Fruit fly (Drosophila melanogaster) whole organism, adult: Measurements from ENCODE around the gene slif.
A peak's percentile ranks its signal among the peaks of the same experiment; 100 is the strongest.

Source experiments
- CG11617 ChIP-seq: fragments of 200-800 bp; sonication (Bioruptor generic); optimal IDR thresholded peaks from 2 replicates; lab custom pipeline; 2017; ENCODE audit warnings: mild to moderate bottlenecking, missing biosample characterization, missing genetic modification reagents, missing genetic modification characterization
- CG12768 ChIP-seq: fragments of 200-800 bp; sonication (Bioruptor generic); optimal IDR thresholded peaks from 2 replicates; lab custom pipeline; 2017; ENCODE audit warnings: missing biosample characterization, missing genetic modification characterization, mild to moderate bottlenecking, moderate library complexity, missing genetic modification reagents
- CG14711 ChIP-seq: fragments of 200-800 bp; sonication (Bioruptor generic); optimal IDR thresholded peaks from 2 replicates; lab custom pipeline; 2018; ENCODE audit warnings: missing biosample characterization, mild to moderate bottlenecking, missing genetic modification characterization, moderate library complexity
- CG1620 ChIP-seq: fragments of 200-800 bp; sonication (Bioruptor generic); optimal IDR thresholded peaks from 2 replicates; lab custom pipeline; 2016; ENCODE audit warnings: missing biosample characterization, missing genetic modification characterization
- CG33017 ChIP-seq: fragments of 200-800 bp; sonication (Bioruptor generic); optimal IDR thresholded peaks from 2 replicates; lab custom pipeline; 2018; ENCODE audit warnings: missing biosample characterization, mild to moderate bottlenecking, missing genetic modification characterization, moderate library complexity
- CG5204 ChIP-seq: fragments of 200-800 bp; sonication (Bioruptor generic); optimal IDR thresholded peaks from 2 replicates; lab custom pipeline; 2016; ENCODE audit warnings: missing biosample characterization, missing genetic modification characterization
- CG7045 ChIP-seq: fragments of 200-800 bp; sonication (Bioruptor generic); optimal IDR thresholded peaks from 2 replicates; lab custom pipeline; 2017; ENCODE audit warnings: missing biosample characterization, mild to moderate bottlenecking, missing genetic modification characterization
- CG7101 ChIP-seq: fragments of 200-800 bp; sonication (Bioruptor generic); optimal IDR thresholded peaks from 2 replicates; lab custom pipeline; 2018; ENCODE audit warnings: missing biosample characterization, mild to moderate bottlenecking, missing genetic modification characterization, moderate library complexity
- Clk ChIP-seq: fragments of 200-800 bp; sonication (Bioruptor generic); optimal IDR thresholded peaks from 2 replicates; lab custom pipeline; 2017; ENCODE audit warnings: missing biosample characterization, missing genetic modification characterization
- Crg-1 ChIP-seq: fragments of 200-800 bp; sonication (Bioruptor generic); optimal IDR thresholded peaks from 2 replicates; lab custom pipeline; 2016; ENCODE audit warnings: missing biosample characterization, missing genetic modification characterization
- Hr96 ChIP-seq: fragments of 200-800 bp; sonication (Bioruptor generic); optimal IDR thresholded peaks from 2 replicates; lab custom pipeline; 2016; ENCODE audit warnings: missing biosample characterization, missing genetic modification characterization
- Mnt ChIP-seq: fragments of 200-800 bp; sonication (Bioruptor generic); optimal IDR thresholded peaks from 2 replicates; lab custom pipeline; 2016; ENCODE audit warnings: missing biosample characterization, mild to moderate bottlenecking, missing genetic modification characterization
- bab1 ChIP-seq: fragments of 200-800 bp; sonication (Bioruptor generic); optimal IDR thresholded peaks from 3 replicates; lab custom pipeline; 2019; ENCODE audit warnings: missing biosample characterization, mild to moderate bottlenecking, missing genetic modification characterization, moderate library complexity
- cic ChIP-seq: fragments of 200-800 bp; sonication (Bioruptor generic); optimal IDR thresholded peaks from 2 replicates; lab custom pipeline; 2017; ENCODE audit warnings: missing biosample characterization, mild to moderate bottlenecking, missing genetic modification characterization, moderate library complexity
- cnc ChIP-seq, 2 experiments: fragments of >200 bp; optimal IDR thresholded peaks; 2 replicates each; lab custom pipeline; 2017
- kay ChIP-seq: fragments of 200-800 bp; sonication (Bioruptor generic); peaks from one replicate; lab custom pipeline; 2016; ENCODE audit warnings: missing biosample characterization, missing genetic modification characterization, borderline replicate concordance
- ovo ChIP-seq: fragments of 200-800 bp; sonication (Bioruptor generic); optimal IDR thresholded peaks from 2 replicates; lab custom pipeline; 2016; ENCODE audit warnings: missing biosample characterization, missing genetic modification characterization
- pad ChIP-seq: fragments of 200-800 bp; sonication (Bioruptor generic); optimal IDR thresholded peaks from 3 replicates; lab custom pipeline; 2017; ENCODE audit warnings: missing biosample characterization, missing genetic modification characterization, mild to moderate bottlenecking, moderate library complexity, missing genetic modification reagents
- tj ChIP-seq: fragments of 200-800 bp; sonication (Bioruptor generic); optimal IDR thresholded peaks from 3 replicates; lab custom pipeline; 2017; ENCODE audit warnings: missing biosample characterization, mild to moderate bottlenecking, missing genetic modification characterization, moderate library complexity
- toe ChIP-seq: fragments of 200-800 bp; sonication (Bioruptor generic); optimal IDR thresholded peaks from 2 replicates; lab custom pipeline; 2016; ENCODE audit warnings: missing biosample characterization, missing genetic modification characterization

Gene slif

dm6 chr3L:22839726-22840228 is 41.1 kb upstream of the slif start:
- TF ChIP-seq kay (GFP tag; lab: Kevin White, UChicago), result no peak
- TF ChIP-seq pad, result peak; percentile 18
- TF ChIP-seq toe, result no peak
- TF ChIP-seq CG7045, result peak; percentile 11
- no peak for TF ChIP-seq CG14711
- no peak for TF ChIP-seq Crg-1 (GFP tag; lab: Kevin White, UChicago)
- TF ChIP-seq CG7101, result no peak
- peak; percentile 48 for TF ChIP-seq cic (GFP tag; lab: Kevin White, UChicago)
- no peak for TF ChIP-seq cnc (optimal IDR thresholded peaks at IDR 0.05; lab: Kevin White, UChicago)
- TF ChIP-seq Mnt (GFP tag; lab: Kevin White, UChicago), result peak; percentile 10
- peak; percentile 51 for TF ChIP-seq tj
- TF ChIP-seq CG11617, result no peak
- no peak for TF ChIP-seq CG5204 (GFP tag; lab: Kevin White, UChicago)
- peak; percentile 50 for TF ChIP-seq Clk (GFP tag; lab: Kevin White, UChicago)
- no peak for TF ChIP-seq CG1620
- no peak for TF ChIP-seq Hr96 (GFP tag; lab: Kevin White, UChicago)
- no peak for TF ChIP-seq ovo
- no peak for TF ChIP-seq CG33017 (tag; lab: Kevin White, UChicago)
- no peak for TF ChIP-seq bab1 (GFP tag; lab: Kevin White, UChicago)
- TF ChIP-seq CG12768 (GFP tag; lab: Kevin White, UChicago), result no peak

- no peak for TF ChIP-seq Clk (GFP tag; lab: Kevin White, UChicago)
Measured at dm6 chr3L:22843094-22843493, 37.8 kb upstream of the slif start.

dm6 chr3L:22847679-22848118 is 33.1 kb upstream of the slif start:
- peak; percentile 11 for TF ChIP-seq CG14711
- TF ChIP-seq CG33017 (tag; lab: Kevin White, UChicago), result no peak
- peak; percentile 33 for TF ChIP-seq bab1 (GFP tag; lab: Kevin White, UChicago)

- no peak for TF ChIP-seq CG33017 (tag; lab: Kevin White, UChicago)
- TF ChIP-seq CG11617, result no peak
- TF ChIP-seq toe, result no peak
- no peak for TF ChIP-seq cnc (optimal IDR thresholded peaks at IDR 0.05; lab: Kevin White, UChicago)
- TF ChIP-seq CG5204 (GFP tag; lab: Kevin White, UChicago), result no peak
- no peak for TF ChIP-seq pad
- no peak for TF ChIP-seq Mnt (GFP tag; lab: Kevin White, UChicago)
- no peak for TF ChIP-seq CG12768 (GFP tag; lab: Kevin White, UChicago)
- no peak for TF ChIP-seq Hr96 (GFP tag; lab: Kevin White, UChicago)
- TF ChIP-seq kay (GFP tag; lab: Kevin White, UChicago), result no peak
- TF ChIP-seq tj, result no peak
- no peak for TF ChIP-seq CG7045
- no peak for TF ChIP-seq ovo
Measured at dm6 chr3L:22848940-22849339, 31.9 kb upstream of the slif start.

- TF ChIP-seq tj (peak; percentile 95), pad (no peak)
Measured at dm6 chr3L:22851172-22852128, 29.4 kb upstream of the slif start.

dm6 chr3L:22853412-22853811 is 27.4 kb upstream of the slif start, which contains the start of gene CG32462:
Gene CG32462 (minus strand): TSS chr3L:22853512.
- TF ChIP-seq ovo (no peak), CG7045 (no peak), pad (no peak), CG7101 (no peak), CG1620 (no peak), CG11617 (no peak), CG14711 (no peak), toe (no peak), cnc (optimal IDR thresholded peaks at IDR 0.05; lab: Kevin White, UChicago) (no peak), tj (no peak), Mnt (GFP tag; lab: Kevin White, UChicago) (no peak), Hr96 (GFP tag; lab: Kevin White, UChicago) (no peak)

dm6 chr3L:22856009-22856477 is 24.8 kb upstream of the slif start, which contains the start of gene CG32459:
Gene CG32459 (minus strand): TSS chr3L:22856059.
- TF ChIP-seq CG12768 (GFP tag; lab: Kevin White, UChicago) (no peak), CG11617 (no peak), Hr96 (GFP tag; lab: Kevin White, UChicago) (no peak), tj (no peak), CG33017 (tag; lab: Kevin White, UChicago) (no peak), Mnt (GFP tag; lab: Kevin White, UChicago) (no peak), CG7045 (no peak), cnc (optimal IDR thresholded peaks at IDR 0.05; lab: Kevin White, UChicago) (no peak), cic (GFP tag; lab: Kevin White, UChicago) (no peak)
